Worm (Caenorhabditis elegans) whole organism, L3 larva: ENCODE measurements around the gene C17F4.7.

Experiments used
- nhr-43 ChIP-seq: sonication (generic microtip); optimal IDR thresholded peaks from 2 replicates; lab custom pipeline; 2016; ENCODE audit warnings: mild to moderate bottlenecking, missing genetic modification characterization, missing compliant biosample characterization; ENCODE audit not compliant: poor library complexity, severe bottlenecking
- ztf-11 ChIP-seq: fragments of 150-350 bp; optimal IDR thresholded peaks from 2 replicates; lab custom pipeline; 2014; ENCODE audit warnings: missing biosample characterization, missing genetic modification characterization
- ztf-4 ChIP-seq: fragments of 150-350 bp; optimal IDR thresholded peaks from 2 replicates; lab custom pipeline; 2014; ENCODE audit warnings: missing biosample characterization, missing genetic modification characterization

DNA sequence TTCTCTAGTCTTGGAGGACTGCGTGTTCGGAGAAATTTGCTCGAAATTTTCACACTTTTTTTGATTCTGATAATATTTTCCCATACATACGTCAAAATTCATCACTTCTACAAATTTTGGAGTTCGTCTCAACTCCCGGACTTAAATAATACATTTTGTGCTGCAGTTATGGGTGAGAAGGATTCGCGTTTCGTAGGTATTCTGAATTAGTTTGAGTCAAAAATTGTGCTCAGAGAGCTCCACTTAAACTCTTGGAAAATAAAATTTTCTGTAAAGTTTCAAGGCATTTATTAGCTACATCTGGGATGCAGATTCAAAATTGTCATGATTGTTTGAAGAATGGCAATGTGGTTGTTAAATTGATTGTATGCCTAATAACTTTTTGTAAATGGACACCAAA is 31.9 kb downstream of the C17F4.7 start, which contains the start of gene ZC239.4:
- TF ChIP-seq ztf-4, result no peak
- no peak for TF ChIP-seq nhr-43 (tag; lab: Kevin White, UChicago)
- no peak for TF ChIP-seq ztf-11 (tag; lab: Kevin White, UChicago)
